Worm (Caenorhabditis elegans): Measurements from ENCODE around the gene fbxa-138.

DNA sequence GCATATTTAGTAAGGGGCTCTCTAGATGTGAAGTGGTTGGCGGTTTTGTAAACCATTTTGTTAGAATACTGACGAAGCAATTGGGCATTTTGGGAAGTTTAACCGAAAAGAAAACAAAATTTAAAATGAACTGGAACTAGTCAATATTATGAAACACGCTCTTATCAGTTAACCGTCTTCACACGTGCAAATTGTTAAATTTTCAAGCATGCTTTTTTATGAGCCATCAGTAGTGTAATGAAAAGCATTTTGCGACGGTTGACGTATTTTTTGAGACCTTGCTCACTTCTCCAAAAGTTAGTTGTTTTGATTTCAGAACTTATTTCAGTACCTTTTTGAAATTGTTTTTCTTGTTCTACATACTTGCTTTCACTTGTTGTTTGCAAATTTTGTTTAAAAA, 34.7 kb downstream of the fbxa-138 start, which contains the start of gene fbxa-25:
- TF ChIP-seq pqm-1 (tag; optimal IDR thresholded peaks at IDR 0.05), result no peak
- no peak for TF ChIP-seq lsy-2 (tag; optimal IDR thresholded peaks at IDR 0.05)
- TF ChIP-seq ces-1 (GFP tag; optimal IDR thresholded peaks at IDR 0.05), result no peak
- TF ChIP-seq ceh-82 (tag; optimal IDR thresholded peaks at IDR 0.05), result no peak
- no peak for TF ChIP-seq nhr-11 (tag; optimal IDR thresholded peaks at IDR 0.05)
- no peak for TF ChIP-seq nhr-19 (GFP tag; conservative IDR thresholded peaks at IDR 0.05)
